Fruit fly (Drosophila melanogaster) whole organism, embryonic: Measurements from ENCODE around the gene snk.

Experiments used
- Antp ChIP-seq: fragments of 200-800 bp; sonication (Bioruptor generic); optimal IDR thresholded peaks from 3 replicates; lab custom pipeline; 2016; ENCODE audit warnings: missing biosample characterization, missing genetic modification characterization
- BtbVII ChIP-seq: fragments of 200-800 bp; sonication (Bioruptor generic); optimal IDR thresholded peaks from 3 replicates; lab custom pipeline; 2017; ENCODE audit warnings: missing biosample characterization, mild to moderate bottlenecking, missing genetic modification characterization
- CG10321 ChIP-seq: fragments of 200-800 bp; sonication (Bioruptor generic); IDR thresholded peaks from 2 replicates; pipeline ENCODE4 v1.3.6; 2022; ENCODE audit warnings: missing biosample characterization, missing genetic modification characterization
- CG11456 ChIP-seq: fragments of 200-800 bp; sonication (Bioruptor generic); IDR thresholded peaks from 3 replicates; pipeline ENCODE4 v1.3.6; 2022; ENCODE audit warnings: missing biosample characterization, missing genetic modification characterization
- CG12104 ChIP-seq: fragments of 200-800 bp; sonication (Bioruptor generic); optimal IDR thresholded peaks from 3 replicates; lab custom pipeline; 2016; ENCODE audit warnings: missing biosample characterization, missing genetic modification characterization
- CG14014 ChIP-seq: fragments of 200-800 bp; sonication (Bioruptor generic); IDR thresholded peaks from 2 replicates; pipeline ENCODE4 v1.3.6; 2022; ENCODE audit warnings: missing biosample characterization, missing genetic modification characterization
- CG14441 ChIP-seq: fragments of 200-800 bp; sonication (Bioruptor generic); IDR thresholded peaks from 2 replicates; pipeline ENCODE4 v1.3.6; 2022; ENCODE audit warnings: missing biosample characterization, missing genetic modification characterization
- CG17802 ChIP-seq: fragments of 200-800 bp; sonication (Bioruptor generic); optimal IDR thresholded peaks from 2 replicates; lab custom pipeline; 2018; ENCODE audit warnings: missing biosample characterization, mild to moderate bottlenecking, missing genetic modification characterization, moderate library complexity
- CG17829 ChIP-seq: fragments of 200-800 bp; optimal IDR thresholded peaks from 2 replicates; lab custom pipeline; 2019; ENCODE audit warnings: missing biosample characterization, mild to moderate bottlenecking, missing genetic modification characterization, moderate library complexity
- CG1832 ChIP-seq: fragments of 200-800 bp; sonication (Bioruptor generic); optimal IDR thresholded peaks from 2 replicates; lab custom pipeline; 2017; ENCODE audit warnings: missing biosample characterization, mild to moderate bottlenecking, missing genetic modification characterization, inconsistent platforms
- CG2129 ChIP-seq: fragments of 200-800 bp; sonication (Bioruptor generic); IDR thresholded peaks from 2 replicates; pipeline ENCODE4 v1.3.6; 2022; ENCODE audit warnings: missing biosample characterization, missing genetic modification characterization; ENCODE audit not compliant: partially characterized antibody
- CG2889 ChIP-seq: fragments of 200-800 bp; sonication (Bioruptor generic); IDR thresholded peaks from 3 replicates; pipeline ENCODE4 v1.3.6; 2022; ENCODE audit warnings: missing biosample characterization, missing genetic modification characterization
- CG3065 ChIP-seq: fragments of 200-800 bp; sonication (Bioruptor generic); optimal IDR thresholded peaks from 2 replicates; lab custom pipeline; 2016; ENCODE audit warnings: missing biosample characterization, missing genetic modification characterization
- CG32767 ChIP-seq: fragments of 200-800 bp; sonication (Bioruptor generic); IDR thresholded peaks from 2 replicates; pipeline ENCODE4 v1.3.6; 2022; ENCODE audit warnings: missing biosample characterization, missing genetic modification characterization
- CG34376 ChIP-seq: fragments of 200-800 bp; sonication (Bioruptor generic); optimal IDR thresholded peaks from 2 replicates; lab custom pipeline; 2018; ENCODE audit warnings: missing biosample characterization, mild to moderate bottlenecking, missing genetic modification characterization
- CG6683 ChIP-seq: fragments of 200-800 bp; sonication (Bioruptor generic); optimal IDR thresholded peaks from 2 replicates; lab custom pipeline; 2017; ENCODE audit warnings: missing biosample characterization, mild to moderate bottlenecking, missing genetic modification characterization, missing genetic modification reagents
- CG8478 ChIP-seq: fragments of >200 bp; optimal IDR thresholded peaks from 2 replicates; lab custom pipeline; 2018
- CG8944 ChIP-seq: fragments of 200-800 bp; sonication (Bioruptor generic); optimal IDR thresholded peaks from 3 replicates; lab custom pipeline; 2016; ENCODE audit warnings: missing biosample characterization, missing genetic modification characterization
- CG9817 ChIP-seq: fragments of 200-800 bp; sonication (Bioruptor generic); optimal IDR thresholded peaks from 2 replicates; lab custom pipeline; 2018; ENCODE audit warnings: missing biosample characterization, mild to moderate bottlenecking, missing genetic modification characterization, moderate library complexity
- CkIIα-i1 ChIP-seq: fragments of 200-800 bp; sonication (Bioruptor generic); IDR thresholded peaks from 2 replicates; pipeline ENCODE4 v1.3.6; 2022; ENCODE audit warnings: missing biosample characterization, missing genetic modification characterization
- CoRest ChIP-seq: fragments of 200-800 bp; sonication (Bioruptor generic); optimal IDR thresholded peaks from 3 replicates; lab custom pipeline; 2018; ENCODE audit warnings: missing biosample characterization, mild to moderate bottlenecking, missing genetic modification characterization, moderate library complexity
- D19A ChIP-seq: fragments of 200-800 bp; optimal IDR thresholded peaks from 3 replicates; lab custom pipeline; 2019; ENCODE audit warnings: missing biosample characterization, mild to moderate bottlenecking, missing genetic modification characterization, moderate library complexity
- Dek ChIP-seq: fragments of 200-800 bp; sonication (Bioruptor generic); optimal IDR thresholded peaks from 3 replicates; lab custom pipeline; 2019; ENCODE audit warnings: missing biosample characterization, mild to moderate bottlenecking, missing genetic modification characterization, moderate library complexity
- Gug ChIP-seq: fragments of 200-800 bp; sonication (Bioruptor generic); IDR thresholded peaks from 4 replicates; pipeline ENCODE4 v1.3.6; 2022; ENCODE audit warnings: missing biosample characterization, missing genetic modification characterization
- Hsf ChIP-seq: fragments of 200-800 bp; sonication (Bioruptor generic); optimal IDR thresholded peaks from 3 replicates; lab custom pipeline; 2016; ENCODE audit warnings: missing biosample characterization, missing genetic modification characterization
- MESR4 ChIP-seq: fragments of 200-800 bp; sonication (Bioruptor generic); optimal IDR thresholded peaks from 2 replicates; lab custom pipeline; 2018; ENCODE audit warnings: missing biosample characterization, mild to moderate bottlenecking, missing genetic modification characterization, moderate library complexity
- MTF-1 ChIP-seq: fragments of 200-800 bp; sonication (Bioruptor generic); optimal IDR thresholded peaks from 2 replicates; lab custom pipeline; 2018; ENCODE audit warnings: missing biosample characterization, mild to moderate bottlenecking, missing genetic modification characterization, borderline replicate concordance
- PHDP ChIP-seq: fragments of 200-800 bp; sonication (Bioruptor generic); optimal IDR thresholded peaks from 3 replicates; lab custom pipeline; 2018; ENCODE audit warnings: missing biosample characterization, mild to moderate bottlenecking, missing genetic modification characterization, moderate library complexity
- Six4 ChIP-seq: fragments of 200-800 bp; sonication (Bioruptor generic); optimal IDR thresholded peaks from 2 replicates; lab custom pipeline; 2016; ENCODE audit warnings: missing biosample characterization, missing genetic modification characterization
- Sry-β ChIP-seq: fragments of 200-800 bp; sonication (Bioruptor generic); optimal IDR thresholded peaks from 2 replicates; lab custom pipeline; 2018; ENCODE audit warnings: missing biosample characterization, mild to moderate bottlenecking, missing genetic modification characterization, moderate library complexity
- Xbp1 ChIP-seq: fragments of 200-800 bp; sonication (Bioruptor generic); optimal IDR thresholded peaks from 3 replicates; lab custom pipeline; 2016; ENCODE audit warnings: missing biosample characterization, mild to moderate bottlenecking, missing genetic modification characterization
- bigmax ChIP-seq: fragments of 200-800 bp; sonication (Bioruptor generic); optimal IDR thresholded peaks from 2 replicates; lab custom pipeline; 2018; ENCODE audit warnings: missing biosample characterization, mild to moderate bottlenecking, missing genetic modification characterization
- bowl ChIP-seq: fragments of 200-800 bp; sonication (Bioruptor generic); IDR thresholded peaks from 2 replicates; pipeline ENCODE4 v1.3.6; 2022; ENCODE audit warnings: missing biosample characterization, missing genetic modification characterization
- da ChIP-seq: fragments of 200-800 bp; sonication (Bioruptor generic); optimal IDR thresholded peaks from 2 replicates; lab custom pipeline; 2016; ENCODE audit warnings: missing biosample characterization, missing genetic modification characterization
- eyg ChIP-seq: fragments of 200-800 bp; sonication (Bioruptor generic); optimal IDR thresholded peaks from 3 replicates; lab custom pipeline; 2016; ENCODE audit warnings: missing biosample characterization, missing genetic modification characterization
- fd96Cb ChIP-seq: fragments of 200-800 bp; sonication (Bioruptor generic); optimal IDR thresholded peaks from 2 replicates; lab custom pipeline; 2018; ENCODE audit warnings: missing biosample characterization, mild to moderate bottlenecking, missing genetic modification characterization, moderate library complexity
- ftz-f1 ChIP-seq: fragments of 200-800 bp; sonication (Bioruptor generic); optimal IDR thresholded peaks from 2 replicates; lab custom pipeline; 2016; ENCODE audit warnings: missing biosample characterization, missing genetic modification characterization
- gcm2 ChIP-seq: fragments of 200-800 bp; sonication (Bioruptor generic); optimal IDR thresholded peaks from 2 replicates; lab custom pipeline; 2016; ENCODE audit warnings: missing biosample characterization, missing genetic modification characterization
- gem ChIP-seq: fragments of 200-800 bp; sonication (Bioruptor generic); optimal IDR thresholded peaks from 2 replicates; lab custom pipeline; 2019; ENCODE audit warnings: missing biosample characterization, mild to moderate bottlenecking, missing genetic modification characterization, moderate library complexity
- kni ChIP-seq: fragments of 200-800 bp; sonication (Bioruptor generic); optimal IDR thresholded peaks from 3 replicates; lab custom pipeline; 2017; ENCODE audit warnings: mild to moderate bottlenecking, missing biosample characterization, missing genetic modification reagents, missing genetic modification characterization
- knrl ChIP-seq: fragments of 200-800 bp; sonication (Bioruptor generic); IDR thresholded peaks from 3 replicates; pipeline ENCODE4 v1.3.6; 2022; ENCODE audit warnings: missing biosample characterization, missing genetic modification characterization; ENCODE audit not compliant: partially characterized antibody
- luna ChIP-seq: fragments of 200-800 bp; sonication (Bioruptor generic); optimal IDR thresholded peaks from 2 replicates; lab custom pipeline; 2016; ENCODE audit warnings: missing biosample characterization, missing genetic modification characterization
- nmo ChIP-seq: fragments of 200-800 bp; sonication (Bioruptor generic); optimal IDR thresholded peaks from 2 replicates; lab custom pipeline; 2018; ENCODE audit warnings: missing biosample characterization, mild to moderate bottlenecking, missing genetic modification characterization, moderate library complexity
- oc ChIP-seq: fragments of 200-800 bp; sonication (Bioruptor generic); optimal IDR thresholded peaks from 2 replicates; lab custom pipeline; 2018; ENCODE audit warnings: missing biosample characterization, mild to moderate bottlenecking, missing genetic modification characterization, moderate library complexity
- ro ChIP-seq: fragments of 200-800 bp; sonication (Bioruptor generic); IDR thresholded peaks from 2 replicates; pipeline ENCODE4 v1.3.6; 2022; ENCODE audit warnings: missing biosample characterization, missing genetic modification characterization
- sim ChIP-seq: fragments of 200-800 bp; sonication (Bioruptor generic); IDR thresholded peaks from 2 replicates; pipeline ENCODE4 v1.3.6; 2022; ENCODE audit warnings: missing biosample characterization, missing genetic modification characterization
- slp2 ChIP-seq: fragments of 200-800 bp; sonication (Bioruptor generic); optimal IDR thresholded peaks from 2 replicates; lab custom pipeline; 2016; ENCODE audit warnings: missing biosample characterization, missing genetic modification characterization
- stwl ChIP-seq: fragments of 200-800 bp; sonication (Bioruptor generic); optimal IDR thresholded peaks from 3 replicates; lab custom pipeline; 2018; ENCODE audit warnings: missing biosample characterization, mild to moderate bottlenecking, missing genetic modification characterization, moderate library complexity
- tup ChIP-seq: fragments of 200-800 bp; sonication (Bioruptor generic); optimal IDR thresholded peaks from 2 replicates; lab custom pipeline; 2016; ENCODE audit warnings: missing biosample characterization, mild to moderate bottlenecking, missing genetic modification characterization, moderate library complexity
- tx ChIP-seq: fragments of 200-800 bp; sonication (Bioruptor generic); optimal IDR thresholded peaks from 2 replicates; lab custom pipeline; 2016; ENCODE audit warnings: missing biosample characterization, missing genetic modification characterization

Gene snk

dm6 chr3R:12997550-12998233 is 44.9 kb downstream of the snk start, which contains the start of the genes CG17327, CG44194 and CG7518 (continued):
- TF ChIP-seq kni (no peak), gem (tag; lab: Kevin White, UChicago) (no peak), CG14014 (GFP tag; lab: Robert Waterston, UW) (no peak), CG10321 (no peak), da (GFP tag; lab: Kevin White, UChicago) (no peak), CG1832 (GFP tag; lab: Kevin White, UChicago) (no peak), oc (tag; lab: Kevin White, UChicago) (no peak), CG6683 (GFP tag; lab: Kevin White, UChicago) (no peak), CG17802 (tag; lab: Kevin White, UChicago) (peak; percentile 78), CG32767 (GFP tag; lab: Robert Waterston, UW) (no peak), PHDP (tag; lab: Kevin White, UChicago) (no peak), CG9817 (tag; lab: Kevin White, UChicago) (no peak), tup (GFP tag; lab: Kevin White, UChicago) (no peak), nmo (GFP tag; lab: Kevin White, UChicago) (peak; percentile 45), Dek (tag; lab: Kevin White, UChicago) (peak; percentile 23), MESR4 (peak; percentile 77), fd96Cb (tag; lab: Kevin White, UChicago) (peak; percentile 5), ftz-f1 (no peak), bowl (GFP tag; lab: Robert Waterston, UW) (no peak), slp2 (no peak), CG17829 (tag; lab: Kevin White, UChicago) (peak; percentile 47), tx (GFP tag; lab: Kevin White, UChicago) (peak; percentile 16), CG2889 (GFP tag; lab: Robert Waterston, UW) (no peak), stwl (tag; lab: Kevin White, UChicago) (peak; percentile 41), D19A (tag; lab: Kevin White, UChicago) (no peak), Xbp1 (GFP tag; lab: Kevin White, UChicago) (no peak), CG8478 (lab: Kevin White, UChicago) (no peak), CG8944 (GFP tag; lab: Kevin White, UChicago) (no peak), CoRest (tag; lab: Kevin White, UChicago) (no peak), CG12104 (GFP tag; lab: Kevin White, UChicago) (peak; percentile 24), Hsf (GFP tag; lab: Kevin White, UChicago) (peak; percentile 26), sim (GFP tag; lab: Robert Waterston, UW) (no peak), CG34376 (peak; percentile 5), CkIIα-i1 (GFP tag; lab: Robert Waterston, UW) (no peak), MTF-1 (GFP tag; lab: Kevin White, UChicago) (no peak), CG11456 (GFP tag; lab: Robert Waterston, UW) (peak; percentile 25; the same call in 2 of the 3 replicates), Six4 (GFP tag; lab: Kevin White, UChicago) (no peak), CG14441 (GFP tag; lab: Robert Waterston, UW) (no peak), CG3065 (GFP tag; lab: Kevin White, UChicago) (no peak), ro (no peak), bigmax (GFP tag; lab: Kevin White, UChicago) (no peak), eyg (GFP tag; lab: Kevin White, UChicago) (no peak), Sry-β (no peak), knrl (GFP tag; lab: Robert Waterston, UW) (peak; percentile 47; the same call in 2 of the 3 replicates), CG2129 (no peak), Gug (no peak; the same call in 3 of the 4 replicates), luna (GFP tag; lab: Kevin White, UChicago) (no peak), gcm2 (no peak), Antp (GFP tag; lab: Kevin White, UChicago) (no peak), BtbVII (no peak)
